Fruit fly (Drosophila melanogaster) whole organism, embryonic: ENCODE measurements around the gene Tcs6.

Source experiments
- Atf-2 ChIP-seq: fragments of 200-800 bp; sonication (Bioruptor generic); optimal IDR thresholded peaks from 2 replicates; lab custom pipeline; 2016; ENCODE audit warnings: missing biosample characterization, missing genetic modification characterization
- CG10431 ChIP-seq: fragments of 200-800 bp; sonication (Bioruptor generic); optimal IDR thresholded peaks from 3 replicates; lab custom pipeline; 2018; ENCODE audit warnings: missing biosample characterization, mild to moderate bottlenecking, missing genetic modification characterization
- CG15269 ChIP-seq: fragments of 200-800 bp; sonication (Bioruptor generic); optimal IDR thresholded peaks from 2 replicates; lab custom pipeline; 2018; ENCODE audit warnings: missing biosample characterization, mild to moderate bottlenecking, missing genetic modification characterization, moderate library complexity
- CG16863 ChIP-seq: fragments of 200-800 bp; sonication (Bioruptor generic); optimal IDR thresholded peaks from 3 replicates; lab custom pipeline; 2016; ENCODE audit warnings: missing biosample characterization, missing genetic modification characterization
- CG1832 ChIP-seq: fragments of 200-800 bp; sonication (Bioruptor generic); optimal IDR thresholded peaks from 2 replicates; lab custom pipeline; 2017; ENCODE audit warnings: missing biosample characterization, mild to moderate bottlenecking, missing genetic modification characterization, inconsistent platforms
- CG2199 ChIP-seq: fragments of 200-800 bp; sonication (Bioruptor generic); IDR thresholded peaks from 3 replicates; pipeline ENCODE4 v1.3.6; 2022; ENCODE audit warnings: missing biosample characterization, missing genetic modification characterization
- CG30020 ChIP-seq: fragments of 200-800 bp; optimal IDR thresholded peaks from 2 replicates; lab custom pipeline; 2019; ENCODE audit warnings: missing biosample characterization, mild to moderate bottlenecking, missing genetic modification characterization, moderate library complexity
- CG3163 ChIP-seq: fragments of 200-800 bp; sonication (Bioruptor generic); optimal IDR thresholded peaks from 3 replicates; lab custom pipeline; 2016; ENCODE audit warnings: missing biosample characterization, missing genetic modification characterization
- CG32772 ChIP-seq: fragments of 200-800 bp; sonication (Bioruptor generic); IDR thresholded peaks from 2 replicates; pipeline ENCODE4 v1.3.6; 2022; ENCODE audit warnings: missing biosample characterization, missing genetic modification characterization
- CG34224 ChIP-seq: fragments of 200-800 bp; sonication (Bioruptor generic); IDR thresholded peaks from 3 replicates; pipeline ENCODE4 v1.3.6; 2022; ENCODE audit warnings: missing biosample characterization, missing genetic modification characterization; ENCODE audit not compliant: partially characterized antibody
- CG4360 ChIP-seq: fragments of 200-800 bp; sonication (Bioruptor generic); IDR thresholded peaks from 2 replicates; pipeline ENCODE4 v1.3.6; 2022; ENCODE audit warnings: missing biosample characterization, missing genetic modification characterization
- CG6175 ChIP-seq: fragments of 200-800 bp; sonication (Bioruptor generic); IDR thresholded peaks from 3 replicates; pipeline ENCODE4 v1.3.6; 2022; ENCODE audit warnings: missing biosample characterization, missing genetic modification characterization
- CG7556 ChIP-seq: fragments of 200-800 bp; sonication (Bioruptor generic); optimal IDR thresholded peaks from 2 replicates; lab custom pipeline; 2017; ENCODE audit warnings: missing biosample characterization, mild to moderate bottlenecking, missing genetic modification characterization
- CG8281 ChIP-seq: fragments of 200-800 bp; sonication (Bioruptor generic); optimal IDR thresholded peaks from 2 replicates; lab custom pipeline; 2018; ENCODE audit warnings: missing biosample characterization, mild to moderate bottlenecking, missing genetic modification characterization, moderate library complexity
- CrebB ChIP-seq: fragments of 200-800 bp; sonication (Bioruptor generic); optimal IDR thresholded peaks from 3 replicates; lab custom pipeline; 2018; ENCODE audit warnings: missing biosample characterization, mild to moderate bottlenecking, missing genetic modification characterization
- Drgx ChIP-seq: fragments of 200-800 bp; sonication (Bioruptor generic); IDR thresholded peaks from 2 replicates; pipeline ENCODE4 v1.3.6; 2022; ENCODE audit warnings: missing biosample characterization, missing genetic modification characterization
- E2f2 ChIP-seq: fragments of 200-800 bp; sonication (Bioruptor generic); IDR thresholded peaks from 2 replicates; pipeline ENCODE4 v1.3.6; 2022; ENCODE audit warnings: missing biosample characterization, missing genetic modification characterization
- Ets65A ChIP-seq: fragments of 200-800 bp; sonication (Bioruptor generic); peaks from one replicate; lab custom pipeline; 2016; ENCODE audit warnings: missing biosample characterization, missing genetic modification characterization
- HLHmδ ChIP-seq: fragments of 200-800 bp; sonication (Bioruptor generic); optimal IDR thresholded peaks from 2 replicates; lab custom pipeline; 2018; ENCODE audit warnings: missing biosample characterization, mild to moderate bottlenecking, missing genetic modification characterization, moderate library complexity
- HmgD ChIP-seq: fragments of 200-800 bp; sonication (Bioruptor generic); optimal IDR thresholded peaks from 3 replicates; lab custom pipeline; 2016; ENCODE audit warnings: missing biosample characterization, missing genetic modification characterization
- Hr39 ChIP-seq: fragments of >200 bp; optimal IDR thresholded peaks from 2 replicates; lab custom pipeline; 2017
- Hsf ChIP-seq: fragments of 200-800 bp; sonication (Bioruptor generic); optimal IDR thresholded peaks from 3 replicates; lab custom pipeline; 2016; ENCODE audit warnings: missing biosample characterization, missing genetic modification characterization
- Kr ChIP-seq: fragments of 200-800 bp; sonication (Bioruptor generic); optimal IDR thresholded peaks from 2 replicates; lab custom pipeline; 2017; ENCODE audit warnings: missing biosample characterization, mild to moderate bottlenecking, missing genetic modification characterization
- Max ChIP-seq: fragments of 200-800 bp; sonication (Bioruptor generic); optimal IDR thresholded peaks from 2 replicates; lab custom pipeline; 2016; ENCODE audit warnings: missing biosample characterization, mild to moderate bottlenecking, missing genetic modification characterization
- Meics ChIP-seq: fragments of 200-800 bp; sonication (Bioruptor generic); optimal IDR thresholded peaks from 2 replicates; lab custom pipeline; 2017; ENCODE audit warnings: missing biosample characterization, mild to moderate bottlenecking, missing genetic modification characterization
- NfI ChIP-seq: fragments of 200-800 bp; sonication (Bioruptor generic); optimal IDR thresholded peaks from 3 replicates; lab custom pipeline; 2018; ENCODE audit warnings: missing biosample characterization, mild to moderate bottlenecking, missing genetic modification characterization, moderate library complexity
- Ravus ChIP-seq: fragments of 200-800 bp; sonication (Bioruptor generic); IDR thresholded peaks from 2 replicates; pipeline ENCODE4 v1.3.6; 2022; ENCODE audit warnings: missing biosample characterization, missing genetic modification characterization
- Xrp1 ChIP-seq: fragments of 200-800 bp; sonication (Bioruptor generic); IDR thresholded peaks from 2 replicates; pipeline ENCODE4 v1.3.6; 2022; ENCODE audit warnings: missing biosample characterization, missing genetic modification characterization
- bcd ChIP-seq: fragments of 200-800 bp; sonication (Bioruptor generic); optimal IDR thresholded peaks from 2 replicates; lab custom pipeline; 2017; ENCODE audit warnings: missing biosample characterization, mild to moderate bottlenecking, missing genetic modification characterization
- dysf ChIP-seq: fragments of 200-800 bp; sonication (Bioruptor generic); IDR thresholded peaks from 3 replicates; pipeline ENCODE4 v1.3.6; 2022; ENCODE audit warnings: missing biosample characterization, missing genetic modification characterization
- exex ChIP-seq: fragments of 200-800 bp; sonication (Bioruptor generic); optimal IDR thresholded peaks from 4 replicates; lab custom pipeline; 2018; ENCODE audit warnings: missing biosample characterization, mild to moderate bottlenecking, missing genetic modification characterization, moderate library complexity
- gcm2 ChIP-seq: fragments of 200-800 bp; sonication (Bioruptor generic); optimal IDR thresholded peaks from 2 replicates; lab custom pipeline; 2016; ENCODE audit warnings: missing biosample characterization, missing genetic modification characterization
- gro ChIP-seq: fragments of 200-800 bp; sonication (Bioruptor generic); optimal IDR thresholded peaks from 2 replicates; lab custom pipeline; 2016; ENCODE audit warnings: missing biosample characterization, missing genetic modification characterization
- gsb ChIP-seq: fragments of 200-800 bp; sonication (Bioruptor generic); IDR thresholded peaks from 2 replicates; pipeline ENCODE4 v1.3.6; 2022; ENCODE audit warnings: missing biosample characterization, missing genetic modification characterization
- gsb-n ChIP-seq: fragments of 200-800 bp; sonication (Bioruptor generic); optimal IDR thresholded peaks from 3 replicates; lab custom pipeline; 2018; ENCODE audit warnings: missing biosample characterization, mild to moderate bottlenecking, missing genetic modification characterization
- hkb ChIP-seq, 2 experiments: fragments of 200-800 bp in 1 of 2; fragments of >200 bp in 1 of 2; sonication (Bioruptor generic) in 1 of 2; IDR thresholded peaks in 1 of 2; optimal IDR thresholded peaks in 1 of 2; 2 replicates each; pipeline versions ENCODE4 v1.3.6 to Lab custom; 2017 to 2022; ENCODE audit warnings: missing biosample characterization in 1 of 2, missing genetic modification characterization in 1 of 2
- inv ChIP-seq: fragments of 200-800 bp; sonication (Bioruptor generic); IDR thresholded peaks from 2 replicates; pipeline ENCODE4 v1.3.6; 2022; ENCODE audit warnings: missing biosample characterization, missing genetic modification characterization; ENCODE audit not compliant: partially characterized antibody
- kni ChIP-seq: fragments of 200-800 bp; sonication (Bioruptor generic); optimal IDR thresholded peaks from 3 replicates; lab custom pipeline; 2017; ENCODE audit warnings: mild to moderate bottlenecking, missing biosample characterization, missing genetic modification reagents, missing genetic modification characterization
- lmd ChIP-seq: fragments of 200-800 bp; sonication (Bioruptor generic); IDR thresholded peaks from 2 replicates; pipeline ENCODE4 v1.3.6; 2022; ENCODE audit warnings: missing biosample characterization, missing genetic modification characterization
- luna ChIP-seq: fragments of 200-800 bp; sonication (Bioruptor generic); optimal IDR thresholded peaks from 2 replicates; lab custom pipeline; 2016; ENCODE audit warnings: missing biosample characterization, missing genetic modification characterization
- nerfin-1 ChIP-seq: fragments of 200-800 bp; sonication (Bioruptor generic); optimal IDR thresholded peaks from 3 replicates; lab custom pipeline; 2019; ENCODE audit warnings: missing biosample characterization, mild to moderate bottlenecking, missing genetic modification characterization, moderate library complexity
- oc ChIP-seq: fragments of 200-800 bp; sonication (Bioruptor generic); optimal IDR thresholded peaks from 2 replicates; lab custom pipeline; 2018; ENCODE audit warnings: missing biosample characterization, mild to moderate bottlenecking, missing genetic modification characterization, moderate library complexity
- pan ChIP-seq, 4 experiments: fragments of >200 bp in 3 of 4; fragments of 200-800 bp in 1 of 4; sonication (Bioruptor generic) in 1 of 4; optimal IDR thresholded peaks in 3 of 4; IDR thresholded peaks in 1 of 4; 2 replicates each; pipeline versions ENCODE4 v1.3.6 to Lab custom; 2017 to 2022; ENCODE audit warnings: missing biosample characterization in 2 of 4, missing genetic modification characterization in 2 of 4, mixed read lengths in 1 of 4
- salm ChIP-seq: fragments of 200-800 bp; sonication (Bioruptor generic); optimal IDR thresholded peaks from 2 replicates; lab custom pipeline; 2018; ENCODE audit warnings: missing biosample characterization, mild to moderate bottlenecking, missing genetic modification characterization
- ssp ChIP-seq: fragments of 200-800 bp; sonication (Bioruptor generic); IDR thresholded peaks from 2 replicates; pipeline ENCODE4 v1.3.6; 2022; ENCODE audit warnings: missing biosample characterization, missing genetic modification characterization
- twi ChIP-seq: fragments of 200-800 bp; optimal IDR thresholded peaks from 2 replicates; lab custom pipeline; 2019; ENCODE audit warnings: missing biosample characterization, mild to moderate bottlenecking, missing genetic modification characterization, moderate library complexity
- unpg ChIP-seq: fragments of 200-800 bp; sonication (Bioruptor generic); optimal IDR thresholded peaks from 3 replicates; lab custom pipeline; 2018; ENCODE audit warnings: missing biosample characterization, mild to moderate bottlenecking, missing genetic modification characterization, moderate library complexity
- vnd ChIP-seq: fragments of 200-800 bp; sonication (Bioruptor generic); IDR thresholded peaks from 3 replicates; pipeline ENCODE4 v1.3.6; 2022; ENCODE audit warnings: missing biosample characterization, missing genetic modification characterization; ENCODE audit not compliant: partially characterized antibody
- wdn ChIP-seq: fragments of 200-800 bp; sonication (Bioruptor generic); IDR thresholded peaks from 2 replicates; pipeline ENCODE4 v1.3.6; 2022; ENCODE audit warnings: missing biosample characterization, missing genetic modification characterization
- zen2 ChIP-seq: fragments of 200-800 bp; sonication (Bioruptor generic); IDR thresholded peaks from 3 replicates; pipeline ENCODE4 v1.3.6; 2022; ENCODE audit warnings: missing biosample characterization, missing genetic modification characterization; ENCODE audit not compliant: partially characterized antibody

The Tcs6 gene

DNA sequence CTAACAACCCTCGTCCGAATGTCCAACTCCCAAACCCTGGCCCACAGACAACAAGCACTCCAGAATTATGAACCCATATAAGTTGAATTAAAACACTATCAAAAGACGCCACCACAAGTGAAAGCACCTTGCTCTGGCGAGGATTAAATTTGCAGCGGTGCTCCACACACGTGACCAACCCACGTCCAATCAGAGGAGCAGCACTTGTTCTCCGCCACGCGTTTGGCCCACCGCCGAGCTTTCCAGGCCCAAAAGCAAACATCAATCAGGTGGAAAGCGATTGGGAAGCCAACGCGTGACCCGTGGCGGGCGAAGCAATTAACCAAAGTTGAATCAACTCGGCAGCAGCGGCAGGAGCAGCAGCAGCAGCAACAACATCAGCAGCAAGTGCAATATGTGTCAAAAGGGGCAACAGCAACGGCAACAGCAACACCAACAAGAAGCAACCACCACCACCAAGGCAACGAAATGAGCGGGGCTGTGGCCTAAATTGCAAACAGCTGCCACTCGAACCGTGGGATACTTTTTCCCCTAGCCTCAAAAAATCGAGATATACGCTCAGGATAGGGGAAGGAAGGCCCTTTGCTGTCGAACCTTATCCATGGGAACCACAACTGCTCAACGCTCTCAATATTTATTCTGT lies 25.9 kb downstream of the Tcs6 start (continued):
- no peak for TF ChIP-seq inv (GFP tag; lab: Robert Waterston, UW)
- TF ChIP-seq Ets65A (GFP tag; lab: Kevin White, UChicago): no peak
- no peak for TF ChIP-seq wdn (GFP tag; lab: Robert Waterston, UW)
- no peak for TF ChIP-seq lmd
- peak; percentile 30 for TF ChIP-seq CG8281
- TF ChIP-seq HLHmδ: peak; percentile 57
- peak; percentile 54 for TF ChIP-seq nerfin-1 (tag; lab: Kevin White, UChicago)
- no peak for TF ChIP-seq unpg (GFP tag; lab: Kevin White, UChicago)
- no peak for TF ChIP-seq CG6175 (GFP tag; lab: Robert Waterston, UW)
- no peak for TF ChIP-seq Ravus (GFP tag; lab: Robert Waterston, UW)
- peak; percentile 91 for TF ChIP-seq CG4360 (GFP tag; lab: Robert Waterston, UW)
- TF ChIP-seq Hsf (GFP tag; lab: Kevin White, UChicago): no peak
- 0 out of 3 replicates have a peak, but pooled peaks have one; percentile 31 for TF ChIP-seq dysf (GFP tag; lab: Robert Waterston, UW)
- no peak for TF ChIP-seq CG3163 (GFP tag; lab: Kevin White, UChicago)
- no peak for TF ChIP-seq gcm2
- no peak for TF ChIP-seq CG34224 (GFP tag; lab: Robert Waterston, UW)
- no peak for TF ChIP-seq gsb (GFP tag; lab: Robert Waterston, UW)
- TF ChIP-seq salm (tag; lab: Kevin White, UChicago): no peak
- no peak for TF ChIP-seq luna (GFP tag; lab: Kevin White, UChicago)
- TF ChIP-seq NfI: no peak
- TF ChIP-seq CG15269 (tag; lab: Kevin White, UChicago): no peak
- TF ChIP-seq exex (tag; lab: Kevin White, UChicago): no peak
- no peak for TF ChIP-seq Max (GFP tag; lab: Kevin White, UChicago)
- TF ChIP-seq twi (tag; lab: Kevin White, UChicago): peak; percentile 89
- no peak for TF ChIP-seq Drgx (GFP tag; lab: Robert Waterston, UW)
- TF ChIP-seq pan (optimal IDR thresholded peaks at IDR 0.05; lab: Kevin White, UChicago): no peak
- TF ChIP-seq pan (GFP tag; optimal IDR thresholded peaks at IDR 0.05 in 1 of 2, IDR thresholded peaks at IDR 0.05 in 1 of 2): no peak
- TF ChIP-seq kni (GFP tag; lab: Kevin White, UChicago): peak; percentile 72
- no peak for TF ChIP-seq bcd (GFP tag; lab: Kevin White, UChicago)
- peak; percentile 23 for TF ChIP-seq gsb-n (tag; lab: Kevin White, UChicago)
- no peak for TF ChIP-seq Hr39 (lab: Kevin White, UChicago)
- no peak for TF ChIP-seq CG32772 (GFP tag; lab: Robert Waterston, UW)
- TF ChIP-seq Meics (GFP tag; lab: Kevin White, UChicago): no peak
- TF ChIP-seq CrebB (tag; lab: Kevin White, UChicago): no peak
- TF ChIP-seq CG7556 (GFP tag; lab: Kevin White, UChicago): no peak
- no peak for TF ChIP-seq vnd
- no peak for TF ChIP-seq gro (GFP tag; lab: Kevin White, UChicago)
- TF ChIP-seq Xrp1: no peak
- no peak for TF ChIP-seq CG30020 (tag; lab: Kevin White, UChicago)
- peak; percentile 65; the same call in 1 of the 3 replicates for TF ChIP-seq CG2199 (GFP tag; lab: Robert Waterston, UW)
- TF ChIP-seq Atf-2: no peak
- no peak for TF ChIP-seq HmgD (GFP tag; lab: Kevin White, UChicago)
- no peak for TF ChIP-seq CG16863 (GFP tag; lab: Kevin White, UChicago)
- peak; percentile 87 for TF ChIP-seq Kr (GFP tag; lab: Kevin White, UChicago)
- TF ChIP-seq CG1832 (GFP tag; lab: Kevin White, UChicago): no peak
- TF ChIP-seq ssp (GFP tag; lab: Robert Waterston, UW): no peak
- TF ChIP-seq E2f2 (GFP tag; lab: Robert Waterston, UW): no peak
- TF ChIP-seq zen2 (GFP tag; lab: Robert Waterston, UW): no peak
- TF ChIP-seq CG10431 (GFP tag; lab: Kevin White, UChicago): no peak
- no peak for TF ChIP-seq hkb (optimal IDR thresholded peaks at IDR 0.05; lab: Kevin White, UChicago)
- TF ChIP-seq hkb (GFP tag; IDR thresholded peaks at IDR 0.05; lab: Robert Waterston, UW): no peak
- peak; percentile 51 for TF ChIP-seq oc
